Worm (Caenorhabditis elegans) whole organism, L1 larva: ENCODE results near the gene sfrp-1.
A peak's percentile ranks its signal among the peaks of the same experiment; 100 is the strongest.

Source experiments
- C04F5.9 ChIP-seq: sonication (generic microtip); optimal IDR thresholded peaks from 2 replicates; lab custom pipeline; 2016; ENCODE audit warnings: missing genetic modification characterization, missing compliant biosample characterization
- C34B4.2 ChIP-seq: sonication (generic microtip); optimal IDR thresholded peaks from 2 replicates; lab custom pipeline; 2017; ENCODE audit warnings: mild to moderate bottlenecking, missing genetic modification characterization, missing compliant biosample characterization
- aly-2 ChIP-seq: fragments of 150-350 bp; optimal IDR thresholded peaks from 2 replicates; lab custom pipeline; 2014; ENCODE audit warnings: missing biosample characterization, missing genetic modification characterization
- ama-1 ChIP-seq: fragments of 150-350 bp; optimal IDR thresholded peaks from 2 replicates; lab custom pipeline; 2014
- blmp-1 ChIP-seq: fragments of 150-350 bp; optimal IDR thresholded peaks from 2 replicates; lab custom pipeline; 2014; ENCODE audit warnings: missing biosample characterization, missing genetic modification characterization
- ceh-82 ChIP-seq, 3 experiments: fragments of 150-350 bp in 1 of 3; sonication (generic microtip) in 2 of 3; optimal IDR thresholded peaks; 2 replicates each; lab custom pipeline; 2014 to 2017; ENCODE audit warnings: missing biosample characterization in 3 of 3, missing genetic modification characterization in 3 of 3
- ceh-88 ChIP-seq: fragments of 200-800 bp; sonication (Bioruptor generic); IDR thresholded peaks from 2 replicates; pipeline ENCODE4 v1.3.6; 2022; ENCODE audit warnings: missing genetic modification characterization, missing compliant biosample characterization
- dpl-1 ChIP-seq, 3 experiments: fragments of 150-350 bp in 2 of 3; sonication (generic microtip) in 1 of 3; optimal IDR thresholded peaks; 2 replicates each; lab custom pipeline; 2014 to 2017; ENCODE audit warnings: missing biosample characterization in 3 of 3, missing genetic modification characterization in 3 of 3, missing genetic modification reagents in 3 of 3
- dsc-1 ChIP-seq: sonication (generic microtip); optimal IDR thresholded peaks from 2 replicates; lab custom pipeline; 2016; ENCODE audit warnings: mild to moderate bottlenecking, missing genetic modification characterization, missing compliant biosample characterization
- efl-1 ChIP-seq, 4 experiments: fragments of 150-350 bp; optimal IDR thresholded peaks in 3 of 4; peaks in 1 of 4; 1 replicate in 1 of 4; 2 replicates in 3 of 4; lab custom pipeline; 2014; ENCODE audit warnings: missing biosample characterization in 2 of 4, missing genetic modification characterization in 2 of 4, missing genetic modification reagents in 2 of 4
- efl-3 ChIP-seq: fragments of 200-800 bp; sonication (Bioruptor generic); optimal IDR thresholded peaks from 2 replicates; lab custom pipeline; 2018; ENCODE audit warnings: mild to moderate bottlenecking, missing genetic modification characterization, missing compliant biosample characterization
- elt-2 ChIP-seq: sonication (generic microtip); optimal IDR thresholded peaks from 2 replicates; lab custom pipeline; 2016; ENCODE audit warnings: missing genetic modification characterization, mild to moderate bottlenecking, inconsistent platforms, missing compliant biosample characterization, missing genetic modification reagents
- ets-5 ChIP-seq: fragments of 200-800 bp; sonication (Bioruptor generic); IDR thresholded peaks from 2 replicates; pipeline ENCODE4 v1.3.6; 2022; ENCODE audit warnings: missing genetic modification characterization, missing compliant biosample characterization
- fkh-4 ChIP-seq: sonication (generic microtip); optimal IDR thresholded peaks from 2 replicates; lab custom pipeline; 2016; ENCODE audit warnings: missing compliant biosample characterization, missing genetic modification characterization, borderline replicate concordance
- fkh-8 ChIP-seq: sonication (generic microtip); optimal IDR thresholded peaks from 2 replicates; lab custom pipeline; 2016; ENCODE audit warnings: mild to moderate bottlenecking, missing genetic modification characterization, missing compliant biosample characterization
- irx-1 ChIP-seq: sonication (generic microtip); optimal IDR thresholded peaks from 2 replicates; lab custom pipeline; 2016; ENCODE audit warnings: missing genetic modification characterization, missing compliant biosample characterization
- jun-1 ChIP-seq: fragments of 150-350 bp; optimal IDR thresholded peaks from 2 replicates; lab custom pipeline; 2014; ENCODE audit warnings: missing biosample characterization, missing genetic modification reagents, missing genetic modification characterization
- lin-14 ChIP-seq: fragments of 200-800 bp; sonication (Bioruptor generic); optimal IDR thresholded peaks from 2 replicates; lab custom pipeline; 2018; ENCODE audit warnings: mild to moderate bottlenecking, missing genetic modification characterization, moderate library complexity, missing compliant biosample characterization
- lin-35 ChIP-seq, 2 experiments: fragments of 150-350 bp; optimal IDR thresholded peaks; 2 replicates each; lab custom pipeline; 2014; ENCODE audit warnings: missing biosample characterization in 2 of 2, missing genetic modification characterization in 2 of 2, missing genetic modification reagents in 2 of 2
- lin-39 ChIP-seq: fragments of 150-350 bp; optimal IDR thresholded peaks from 2 replicates; lab custom pipeline; 2014; ENCODE audit warnings: missing biosample characterization, missing genetic modification reagents, missing genetic modification characterization
- mep-1 ChIP-seq: fragments of 150-350 bp; optimal IDR thresholded peaks from 2 replicates; lab custom pipeline; 2014; ENCODE audit warnings: missing biosample characterization, missing genetic modification characterization
- nhr-19 ChIP-seq: fragments of 200-800 bp; sonication (Bioruptor generic); conservative IDR thresholded peaks from 2 replicates; pipeline ENCODE4 v1.3.6; 2022; ENCODE audit warnings: missing genetic modification characterization, missing compliant biosample characterization
- nhr-20 ChIP-seq: sonication (generic microtip); optimal IDR thresholded peaks from 2 replicates; lab custom pipeline; 2016; ENCODE audit warnings: mild to moderate bottlenecking, missing genetic modification characterization, missing compliant biosample characterization
- nhr-71 ChIP-seq: sonication (generic microtip); optimal IDR thresholded peaks from 2 replicates; lab custom pipeline; 2016; ENCODE audit warnings: mild to moderate bottlenecking, missing genetic modification characterization, moderate library complexity, missing compliant biosample characterization
- nhr-77 ChIP-seq: fragments of 150-350 bp; optimal IDR thresholded peaks from 2 replicates; lab custom pipeline; 2014; ENCODE audit warnings: missing biosample characterization, missing genetic modification characterization
- pag-3 ChIP-seq: sonication (generic microtip); optimal IDR thresholded peaks from 2 replicates; lab custom pipeline; 2017; ENCODE audit warnings: missing genetic modification characterization, mild to moderate bottlenecking, missing compliant biosample characterization, antibody characterized with exemption, borderline replicate concordance; ENCODE audit not compliant: insufficient read depth
- pax-3 ChIP-seq: fragments of 200-800 bp; sonication (Bioruptor generic); optimal IDR thresholded peaks from 2 replicates; lab custom pipeline; 2018; ENCODE audit warnings: mild to moderate bottlenecking, missing genetic modification characterization, moderate library complexity, missing compliant biosample characterization
- rnt-1 ChIP-seq: sonication (generic microtip); optimal IDR thresholded peaks from 2 replicates; lab custom pipeline; 2016; ENCODE audit warnings: mild to moderate bottlenecking, missing genetic modification characterization, moderate library complexity, missing compliant biosample characterization
- snpc-4 ChIP-seq: fragments of 150-350 bp; optimal IDR thresholded peaks from 2 replicates; lab custom pipeline; 2014; ENCODE audit warnings: missing biosample characterization, missing genetic modification characterization
- snu-23 ChIP-seq: sonication (generic microtip); optimal IDR thresholded peaks from 2 replicates; lab custom pipeline; 2016; ENCODE audit warnings: missing genetic modification characterization, missing compliant biosample characterization
- sox-4 ChIP-seq: sonication (generic microtip); optimal IDR thresholded peaks from 2 replicates; lab custom pipeline; 2016; ENCODE audit warnings: missing genetic modification characterization, missing compliant biosample characterization
- sup-37 ChIP-seq: fragments of 200-800 bp; sonication (Bioruptor generic); optimal IDR thresholded peaks from 2 replicates; lab custom pipeline; 2018; ENCODE audit warnings: mild to moderate bottlenecking, missing genetic modification characterization, missing compliant biosample characterization
- tbx-2 ChIP-seq: sonication (generic microtip); optimal IDR thresholded peaks from 2 replicates; lab custom pipeline; 2016; ENCODE audit warnings: missing genetic modification characterization, missing compliant biosample characterization
- tlp-1 ChIP-seq: fragments of 150-350 bp; optimal IDR thresholded peaks from 2 replicates; lab custom pipeline; 2014; ENCODE audit warnings: missing biosample characterization, missing genetic modification characterization
- unc-30 ChIP-seq: sonication (generic microtip); optimal IDR thresholded peaks from 2 replicates; lab custom pipeline; 2017; ENCODE audit warnings: missing biosample characterization, missing genetic modification characterization
- unc-62 ChIP-seq: fragments of 150-350 bp; optimal IDR thresholded peaks from 2 replicates; lab custom pipeline; 2014; ENCODE audit warnings: missing biosample characterization, missing genetic modification reagents, missing genetic modification characterization
- vab-15 ChIP-seq: sonication (generic microtip); optimal IDR thresholded peaks from 2 replicates; lab custom pipeline; 2017; ENCODE audit warnings: missing genotype, mild to moderate bottlenecking, missing genetic modification characterization, missing compliant biosample characterization
- zip-4 ChIP-seq: fragments of 200-800 bp; sonication (Bioruptor generic); optimal IDR thresholded peaks from 2 replicates; lab custom pipeline; 2018; ENCODE audit warnings: mild to moderate bottlenecking, missing genetic modification characterization, moderate library complexity, missing compliant biosample characterization
- ztf-11 ChIP-seq, 2 experiments: sonication (generic microtip); optimal IDR thresholded peaks; 2 replicates each; lab custom pipeline; 2016 to 2017; ENCODE audit warnings: missing genetic modification characterization in 2 of 2, missing biosample characterization in 1 of 2, missing compliant biosample characterization in 1 of 2

The sfrp-1 gene

ce11 chrIV:6402386-6402905, at the start of gene sfrp-1:
sfrp-1 (minus strand) TSS chrIV:6402436.
- TF ChIP-seq sup-37 (GFP tag; lab: Kevin White, UChicago) (no peak), nhr-20 (tag; lab: Kevin White, UChicago) (no peak), ceh-82 (tag; optimal IDR thresholded peaks at IDR 0.05; lab: Kevin White, UChicago) (no peak), unc-62 (GFP tag; lab: Kevin White, UChicago) (no peak), sox-4 (tag; lab: Kevin White, UChicago) (no peak), tbx-2 (tag; lab: Kevin White, UChicago) (no peak), vab-15 (tag; lab: Kevin White, UChicago) (no peak), aly-2 (no peak), C04F5.9 (tag; lab: Kevin White, UChicago) (no peak)
- TF ChIP-seq, all 84 proteins: peak for 0

DNA sequence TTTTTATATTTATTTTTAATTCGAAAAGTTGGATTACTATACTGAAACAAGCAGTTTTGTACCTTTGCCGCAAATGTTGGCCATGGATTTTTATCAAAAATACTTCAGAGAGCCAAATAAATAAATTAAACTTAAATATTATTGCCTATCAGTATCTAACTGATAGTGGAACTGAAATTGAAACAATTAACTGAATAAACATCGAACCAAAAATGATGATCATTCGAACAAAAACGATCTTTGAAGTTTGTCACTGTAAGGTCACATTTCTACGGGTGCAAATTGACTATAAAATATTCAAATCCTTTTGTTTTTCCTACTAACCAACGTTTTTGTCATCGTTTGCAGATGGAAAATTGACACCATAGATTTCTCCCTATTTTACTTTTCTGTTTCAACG, 40.8 kb upstream of the sfrp-1 start:
- TF ChIP-seq snpc-4 (tag; lab: Kevin White, UChicago) (no peak), efl-1 (optimal IDR thresholded peaks at IDR 0.05; lab: Kevin White, UChicago) (no peak), efl-1 (GFP tag; optimal IDR thresholded peaks at IDR 0.05 in 1 of 2; lab: Kevin White, UChicago) (peak in 1 of 2 experiments; percentile 11), fkh-4 (tag; lab: Kevin White, UChicago) (no peak), elt-2 (peak; percentile 3), tlp-1 (no peak)

- TF ChIP-seq zip-4 (GFP tag; lab: Kevin White, UChicago): peak; percentile 37
- TF ChIP-seq ceh-88 (GFP tag; lab: Robert Waterston, UW): no peak
- TF ChIP-seq pag-3 (tag; lab: Kevin White, UChicago): no peak
- peak in 1 of 3 experiments; percentile 21 for TF ChIP-seq dpl-1 (GFP tag; optimal IDR thresholded peaks at IDR 0.05; lab: Kevin White, UChicago)
- peak in 1 of 2 experiments; percentile 10 for TF ChIP-seq lin-35 (GFP tag; optimal IDR thresholded peaks at IDR 0.05; lab: Kevin White, UChicago)
- TF ChIP-seq nhr-19 (GFP tag; lab: Robert Waterston, UW): 0 out of 2 replicates have a peak, but pooled peaks have one; percentile 12
- TF ChIP-seq jun-1 (tag; lab: Kevin White, UChicago): peak; percentile 3
- peak; percentile 17 for TF ChIP-seq fkh-8 (tag; lab: Kevin White, UChicago)
- TF ChIP-seq elt-2: peak; percentile 42
- TF ChIP-seq C34B4.2 (tag; lab: Kevin White, UChicago): no peak
- peak; percentile 63 for TF ChIP-seq nhr-20 (tag; lab: Kevin White, UChicago)
- no peak for TF ChIP-seq lin-39 (tag; lab: Kevin White, UChicago)
- peak; percentile 41 to 45 for TF ChIP-seq efl-1 (optimal IDR thresholded peaks at IDR 0.05; lab: Kevin White, UChicago)
- TF ChIP-seq efl-1 (GFP tag; optimal IDR thresholded peaks at IDR 0.05 in 1 of 2; lab: Kevin White, UChicago): peak; percentile 2 to 8
- TF ChIP-seq nhr-71 (tag; lab: Kevin White, UChicago): peak; percentile 40
- peak; percentile 3 for TF ChIP-seq mep-1 (tag; lab: Kevin White, UChicago)
- peak; percentile 22 for TF ChIP-seq blmp-1 (tag; lab: Kevin White, UChicago)
- peak; percentile 53 for TF ChIP-seq lin-14 (GFP tag; lab: Kevin White, UChicago)
- TF ChIP-seq snu-23 (GFP tag; lab: Kevin White, UChicago): peak; percentile 13
- no peak for TF ChIP-seq efl-3 (GFP tag; lab: Kevin White, UChicago)
- TF ChIP-seq irx-1 (tag; lab: Kevin White, UChicago): peak; percentile 7
- TF ChIP-seq ets-5 (GFP tag; lab: Robert Waterston, UW): 0 out of 2 replicates have a peak, but pooled peaks have one; percentile 27
- TF ChIP-seq, all 84 proteins: peak for 16
These were observed 39.9 kb upstream of the sfrp-1 start for ce11 chrIV:6442016-6442618.

- TF ChIP-seq nhr-19 (GFP tag; lab: Robert Waterston, UW): no peak
- TF ChIP-seq blmp-1 (tag; lab: Kevin White, UChicago): no peak
- TF ChIP-seq mep-1 (tag; lab: Kevin White, UChicago): no peak
- no peak for TF ChIP-seq dsc-1
- no peak for TF ChIP-seq nhr-77 (tag; lab: Kevin White, UChicago)
- no peak for TF ChIP-seq ztf-11 (tag; optimal IDR thresholded peaks at IDR 0.05; lab: Kevin White, UChicago)
- no peak for TF ChIP-seq jun-1 (tag; lab: Kevin White, UChicago)
- no peak for TF ChIP-seq pag-3 (tag; lab: Kevin White, UChicago)
- no peak for TF ChIP-seq unc-30 (tag; lab: Kevin White, UChicago)
- TF ChIP-seq ama-1 (lab: Kevin White, UChicago): no peak
- no peak for TF ChIP-seq nhr-71 (tag; lab: Kevin White, UChicago)
- TF ChIP-seq rnt-1 (tag; lab: Kevin White, UChicago): no peak
- TF ChIP-seq pax-3 (tag; lab: Kevin White, UChicago): no peak
- TF ChIP-seq ceh-88 (GFP tag; lab: Robert Waterston, UW): no peak
- TF ChIP-seq snpc-4 (tag; lab: Kevin White, UChicago): no peak
These were observed 39.4 kb upstream of the sfrp-1 start, which contains the start of gene Y73B6BL.31 for ce11 chrIV:6441601-6442000. Y73B6BL.31 (plus strand) TSS chrIV:6441901.
